Fruit fly (Drosophila melanogaster): ENCODE data around the gene CG14877.
A peak's percentile ranks its signal among the peaks of the same experiment; 100 is the strongest.

Gene CG14877

dm6 chr3R:15927172-15927571, 31.3 kb upstream of the CG14877 start:
- peak; percentile 86 for TF ChIP-seq CG4496 (GFP tag; IDR thresholded peaks at IDR 0.05)
- peak; percentile 74 for TF ChIP-seq fd96Ca (GFP tag; IDR thresholded peaks at IDR 0.05)
- TF ChIP-seq CG10348 (GFP tag; IDR thresholded peaks at IDR 0.05), result no peak
- TF ChIP-seq CG32121 (GFP tag; IDR thresholded peaks at IDR 0.05), result peak; percentile 75
- no peak for TF ChIP-seq D1 (tag; optimal IDR thresholded peaks at IDR 0.05)
- peak; percentile 70 for TF ChIP-seq Ets98B (GFP tag; IDR thresholded peaks at IDR 0.05)
- TF ChIP-seq CG8301 (tag; optimal IDR thresholded peaks at IDR 0.05), result peak; percentile 74
- no peak for TF ChIP-seq Pif1A (GFP tag; optimal IDR thresholded peaks at IDR 0.05)

dm6 chr3R:15925939-15926338, 30.1 kb upstream of the CG14877 start:
- TF ChIP-seq gl (tag; optimal IDR thresholded peaks at IDR 0.05) (no peak), CG9948 (tag; optimal IDR thresholded peaks at IDR 0.05) (no peak), Pif1A (GFP tag; optimal IDR thresholded peaks at IDR 0.05) (no peak), CG8301 (tag; optimal IDR thresholded peaks at IDR 0.05) (no peak), fd96Ca (GFP tag; IDR thresholded peaks at IDR 0.05) (no peak), CG4496 (GFP tag; IDR thresholded peaks at IDR 0.05) (no peak), CG32121 (GFP tag; IDR thresholded peaks at IDR 0.05) (no peak), CG13204 (GFP tag; optimal IDR thresholded peaks at IDR 0.05) (no peak)

- TF ChIP-seq CG9948 (tag; optimal IDR thresholded peaks at IDR 0.05) (no peak), gl (tag; optimal IDR thresholded peaks at IDR 0.05) (no peak), CG8159 (tag; optimal IDR thresholded peaks at IDR 0.05) (no peak), CG10348 (GFP tag; IDR thresholded peaks at IDR 0.05) (no peak), rn (GFP tag; IDR thresholded peaks at IDR 0.05) (no peak), CG4496 (GFP tag; IDR thresholded peaks at IDR 0.05) (no peak), CG17806 (tag; optimal IDR thresholded peaks at IDR 0.05) (no peak)
Measured at dm6 chr3R:15925329-15925728, 29.5 kb upstream of the CG14877 start, which contains the start of gene CG34276. CG34276 (plus strand) TSS chr3R:15925629.

- TF ChIP-seq rn (GFP tag; IDR thresholded peaks at IDR 0.05), result no peak
- no peak for TF ChIP-seq Pif1A (GFP tag; optimal IDR thresholded peaks at IDR 0.05)
- TF ChIP-seq CG34367 (tag; optimal IDR thresholded peaks at IDR 0.05), result no peak
- peak; percentile 79 for TF ChIP-seq CG12605 (GFP tag; IDR thresholded peaks at IDR 0.05)
- peak; percentile 51; the same call in 1 of the 2 replicates for TF ChIP-seq CG32121 (GFP tag; IDR thresholded peaks at IDR 0.05)
- peak; percentile 50; the same call in 1 of the 2 replicates for TF ChIP-seq Ets98B (GFP tag; IDR thresholded peaks at IDR 0.05)
- peak; percentile 44 for TF ChIP-seq CG14655 (GFP tag; optimal IDR thresholded peaks at IDR 0.05)
- TF ChIP-seq EcR (GFP tag; optimal IDR thresholded peaks at IDR 0.05), result no peak
- no peak for TF ChIP-seq gl (tag; optimal IDR thresholded peaks at IDR 0.05)
- TF ChIP-seq CG9948 (tag; optimal IDR thresholded peaks at IDR 0.05), result no peak
- peak; percentile 10 for TF ChIP-seq CG8301 (tag; optimal IDR thresholded peaks at IDR 0.05)
Measured at dm6 chr3R:15922622-15923574, 27.0 kb upstream of the CG14877 start.

- no peak for TF ChIP-seq CG15710 (tag; optimal IDR thresholded peaks at IDR 0.05)
- TF ChIP-seq EcR (GFP tag; optimal IDR thresholded peaks at IDR 0.05), result no peak
- TF ChIP-seq CG4496 (GFP tag; IDR thresholded peaks at IDR 0.05), result no peak
- no peak for TF ChIP-seq CG8301 (tag; optimal IDR thresholded peaks at IDR 0.05)
- TF ChIP-seq gl (tag; optimal IDR thresholded peaks at IDR 0.05), result no peak
Measured at dm6 chr3R:15921747-15922146, 25.9 kb upstream of the CG14877 start.

dm6 chr3R:15920751-15921156, 24.9 kb upstream of the CG14877 start, which contains the start of gene Fbxl7:
Fbxl7 (plus strand) TSS chr3R:15920898.
- TF ChIP-seq Ets98B (GFP tag; IDR thresholded peaks at IDR 0.05) (peak; percentile 63), CG17806 (tag; optimal IDR thresholded peaks at IDR 0.05) (no peak), CG34367 (tag; optimal IDR thresholded peaks at IDR 0.05) (no peak), Pif1B (GFP tag; optimal IDR thresholded peaks at IDR 0.05) (no peak), CG12605 (GFP tag; IDR thresholded peaks at IDR 0.05) (peak; percentile 59; the same call in 1 of the 2 replicates), fd96Ca (GFP tag; IDR thresholded peaks at IDR 0.05) (peak; percentile 48; the same call in 1 of the 3 replicates), Snoo (tag; optimal IDR thresholded peaks at IDR 0.05) (no peak), rn (GFP tag; IDR thresholded peaks at IDR 0.05) (no peak), CG15710 (tag; optimal IDR thresholded peaks at IDR 0.05) (peak; percentile 4), CG32121 (GFP tag; IDR thresholded peaks at IDR 0.05) (peak; percentile 29; the same call in 1 of the 2 replicates), Pif1A (GFP tag; optimal IDR thresholded peaks at IDR 0.05) (no peak), CG10348 (GFP tag; IDR thresholded peaks at IDR 0.05) (no peak), EcR (GFP tag; optimal IDR thresholded peaks at IDR 0.05) (peak; percentile 53), gl (tag; optimal IDR thresholded peaks at IDR 0.05) (peak; percentile 17), CG8159 (tag; optimal IDR thresholded peaks at IDR 0.05) (no peak), D1 (tag; optimal IDR thresholded peaks at IDR 0.05) (no peak), CG9948 (tag; optimal IDR thresholded peaks at IDR 0.05) (no peak), CG13204 (GFP tag; optimal IDR thresholded peaks at IDR 0.05) (peak; percentile 67), CG8301 (tag; optimal IDR thresholded peaks at IDR 0.05) (no peak), CG14655 (GFP tag; optimal IDR thresholded peaks at IDR 0.05) (no peak), CG4496 (GFP tag; IDR thresholded peaks at IDR 0.05) (peak; percentile 69)

Data from whole organism, pupa.